Worm (Caenorhabditis elegans): ENCODE data around the gene Y69E1A.3.
A peak's percentile ranks its signal among the peaks of the same experiment; 100 is the strongest.

The Y69E1A.3 gene

DNA sequence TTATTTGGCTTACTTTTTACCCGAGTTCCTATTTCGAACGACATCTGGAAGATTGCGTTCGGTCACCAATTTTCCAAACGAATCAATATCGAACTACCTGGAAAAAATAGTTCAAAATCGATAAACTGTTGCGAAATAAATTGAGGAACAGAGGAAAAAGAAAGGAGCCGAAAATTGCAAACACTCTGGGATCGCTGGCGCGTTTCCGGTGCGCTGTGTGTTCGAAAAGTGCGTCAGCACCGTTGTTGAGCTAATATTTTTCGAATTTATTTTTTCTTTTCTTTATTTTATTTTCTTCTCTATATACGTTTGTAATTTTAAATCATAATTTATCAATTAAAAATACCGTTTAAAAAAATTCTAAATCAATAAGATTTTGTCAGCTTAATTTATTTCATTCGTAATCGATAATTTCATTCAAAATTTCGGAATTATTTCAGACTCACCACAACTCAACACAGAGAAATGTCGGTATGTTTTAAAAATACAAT is 19.0 kb upstream of the Y69E1A.3 start, which contains the start of the genes dnc-1 and lsm-7 (continued):
- TF ChIP-seq mdl-1 (tag; optimal IDR thresholded peaks at IDR 0.05) (peak in 1 of 2 experiments; percentile 2), sma-3 (GFP tag; optimal IDR thresholded peaks at IDR 0.05) (peak; percentile 30), peb-1 (tag; optimal IDR thresholded peaks at IDR 0.05) (no peak)

DNA sequence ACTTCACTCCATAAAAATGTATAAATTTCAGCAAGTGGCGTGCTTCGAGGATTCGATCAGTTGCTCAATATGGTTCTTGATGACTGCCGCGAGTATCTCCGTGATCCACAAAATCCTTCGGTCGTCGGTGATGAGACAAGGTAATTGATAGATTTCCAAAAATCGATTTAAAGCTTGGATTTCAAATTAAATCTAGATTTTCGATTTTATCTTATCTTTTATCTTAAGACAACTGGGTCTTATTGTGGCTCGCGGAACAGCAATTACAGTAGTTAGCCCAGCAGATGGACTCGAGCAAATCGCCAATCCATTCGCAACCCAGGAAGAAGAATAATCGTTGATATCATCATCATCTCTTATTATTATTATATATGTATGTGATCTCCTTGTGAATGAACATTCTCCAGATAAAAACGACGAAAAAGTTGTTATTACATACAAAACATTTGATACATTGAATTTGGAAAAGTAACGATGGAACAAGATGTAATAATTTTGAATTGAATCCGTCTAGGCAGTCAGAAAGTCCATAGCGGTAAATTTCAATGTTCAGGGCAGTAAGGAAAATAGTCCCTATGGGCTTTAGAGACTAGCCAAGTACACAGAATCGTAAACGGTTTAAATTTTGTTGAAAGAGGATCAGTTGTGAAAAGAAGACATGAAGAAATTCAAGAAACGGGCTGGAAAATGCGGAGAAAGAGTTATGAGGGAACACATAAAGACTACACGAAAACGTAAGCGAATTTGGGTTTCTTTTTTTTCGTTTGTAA is 18.1 kb upstream of the Y69E1A.3 start:
- TF ChIP-seq peb-1 (tag; optimal IDR thresholded peaks at IDR 0.05) (no peak), nhr-129 (tag; optimal IDR thresholded peaks at IDR 0.05) (peak; percentile 36), crh-2 (tag; optimal IDR thresholded peaks at IDR 0.05) (peak; percentile 28), nhr-21 (tag; optimal IDR thresholded peaks at IDR 0.05) (no peak), Y55F3AM.14 (GFP tag; optimal IDR thresholded peaks at IDR 0.05) (peak; percentile 57), gmeb-1 (tag; optimal IDR thresholded peaks at IDR 0.05) (peak; percentile 13), nhr-6 (tag; optimal IDR thresholded peaks at IDR 0.05) (peak; percentile 6), lsy-2 (tag; optimal IDR thresholded peaks at IDR 0.05) (peak in 1 of 2 experiments; percentile 42), F13H6.1 (tag; optimal IDR thresholded peaks at IDR 0.05) (no peak), snpc-4 (tag; optimal IDR thresholded peaks at IDR 0.05) (no peak), sma-9 (GFP tag; optimal IDR thresholded peaks at IDR 0.05) (peak; percentile 42), sma-9 (tag; optimal IDR thresholded peaks at IDR 0.05) (no peak), unc-39 (tag; optimal IDR thresholded peaks at IDR 0.05) (no peak), ztf-4 (tag; optimal IDR thresholded peaks at IDR 0.05) (peak; percentile 31), ama-1 (optimal IDR thresholded peaks at IDR 0.05) (peak; percentile 66), lin-11 (tag; optimal IDR thresholded peaks at IDR 0.05) (no peak)

DNA sequence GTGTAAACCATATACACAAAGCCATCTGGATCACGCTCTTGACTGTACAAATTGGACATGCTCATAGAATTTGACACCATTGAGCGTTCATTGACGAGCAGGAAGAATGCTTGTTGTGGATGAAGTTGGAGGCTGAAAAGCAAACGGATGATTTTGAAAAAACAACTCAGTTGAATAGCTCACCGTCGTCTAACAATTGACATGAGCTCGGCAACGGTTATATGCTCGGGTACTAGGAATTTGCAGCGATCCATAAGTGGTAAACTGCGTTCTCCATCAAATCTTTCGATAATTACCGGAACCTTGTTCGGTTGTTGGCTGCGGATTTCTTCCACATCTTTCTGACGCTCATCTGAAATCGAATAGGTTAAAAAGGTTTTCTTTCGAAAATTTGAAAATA is 17.3 kb upstream of the Y69E1A.3 start:
- no peak for TF ChIP-seq skn-1 (tag; optimal IDR thresholded peaks at IDR 0.05)

DNA sequence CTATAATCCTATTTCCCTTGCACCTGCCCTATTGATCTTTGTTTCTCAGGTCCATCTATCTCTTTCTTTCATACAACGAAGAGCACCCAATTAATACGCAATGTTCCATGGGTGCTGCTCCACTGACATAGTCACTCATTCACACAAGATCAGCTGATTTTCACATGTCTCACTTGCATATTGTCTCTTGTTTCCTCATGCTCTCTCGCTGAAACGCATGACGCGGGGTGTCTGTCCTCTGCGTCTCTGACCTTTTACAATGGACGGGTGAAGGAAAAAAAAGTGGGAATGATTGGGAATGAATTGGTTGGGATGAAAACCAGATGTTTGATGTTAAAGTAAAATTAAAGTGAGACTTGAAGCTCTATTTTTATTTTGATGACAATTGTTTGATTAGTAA is 16.8 kb upstream of the Y69E1A.3 start:
- peak; percentile 96 for TF ChIP-seq C34F6.9 (tag; optimal IDR thresholded peaks at IDR 0.05)
- no peak for TF ChIP-seq nhr-77 (tag; optimal IDR thresholded peaks at IDR 0.05)
- no peak for TF ChIP-seq ceh-82 (tag; optimal IDR thresholded peaks at IDR 0.05)
- peak; percentile 84 for TF ChIP-seq ama-1 (optimal IDR thresholded peaks at IDR 0.05)
- TF ChIP-seq unc-39 (tag; optimal IDR thresholded peaks at IDR 0.05), result no peak
- no peak for TF ChIP-seq dmd-4 (tag; optimal IDR thresholded peaks at IDR 0.05)
- TF ChIP-seq nhr-129 (tag; optimal IDR thresholded peaks at IDR 0.05), result peak; percentile 97
- no peak for TF ChIP-seq mbf-1 (tag; optimal IDR thresholded peaks at IDR 0.05)
- peak; percentile 77 for TF ChIP-seq lin-13 (GFP tag; optimal IDR thresholded peaks at IDR 0.05)
- TF ChIP-seq unc-62 (GFP tag; optimal IDR thresholded peaks at IDR 0.05), result no peak
- peak; percentile 90 for TF ChIP-seq ztf-4 (tag; optimal IDR thresholded peaks at IDR 0.05)
- peak; percentile 88 for TF ChIP-seq crh-2 (tag; optimal IDR thresholded peaks at IDR 0.05)
- TF ChIP-seq sem-4 (tag; optimal IDR thresholded peaks at IDR 0.05), result peak; percentile 91
- TF ChIP-seq fos-1 (tag; optimal IDR thresholded peaks at IDR 0.05), result peak; percentile 66
- TF ChIP-seq blmp-1 (tag; optimal IDR thresholded peaks at IDR 0.05; ENCODE audit: insufficient read depth), result peak; percentile 52
- peak in 1 of 2 experiments; percentile 86 for TF ChIP-seq mdl-1 (tag; optimal IDR thresholded peaks at IDR 0.05)
- no peak for TF ChIP-seq aly-2 (tag; optimal IDR thresholded peaks at IDR 0.05)
- no peak for TF ChIP-seq nhr-23 (tag; optimal IDR thresholded peaks at IDR 0.05)
- TF ChIP-seq lin-11 (tag; optimal IDR thresholded peaks at IDR 0.05), result peak; percentile 74
- TF ChIP-seq F13H6.1 (tag; optimal IDR thresholded peaks at IDR 0.05), result peak; percentile 93
- TF ChIP-seq skn-1 (tag; optimal IDR thresholded peaks at IDR 0.05), result peak; percentile 31
- peak; percentile 96 for TF ChIP-seq sma-9 (GFP tag; optimal IDR thresholded peaks at IDR 0.05)
- no peak for TF ChIP-seq sma-9 (tag; optimal IDR thresholded peaks at IDR 0.05)
- no peak for TF ChIP-seq lin-39 (tag; optimal IDR thresholded peaks at IDR 0.05)
- peak; percentile 39 to 93 for TF ChIP-seq lsy-2 (tag; optimal IDR thresholded peaks at IDR 0.05)
- peak; percentile 80 for TF ChIP-seq nhr-21 (tag; optimal IDR thresholded peaks at IDR 0.05)
- TF ChIP-seq peb-1 (tag; optimal IDR thresholded peaks at IDR 0.05), result no peak
- TF ChIP-seq R02D3.7 (tag; optimal IDR thresholded peaks at IDR 0.05), result no peak
- peak; percentile 50 for TF ChIP-seq mab-5 (tag; optimal IDR thresholded peaks at IDR 0.05)
- TF ChIP-seq unc-55 (GFP tag; optimal IDR thresholded peaks at IDR 0.05), result peak; percentile 34
- peak; percentile 78 for TF ChIP-seq egl-27 (tag; optimal IDR thresholded peaks at IDR 0.05)
- TF ChIP-seq nhr-10 (tag; optimal IDR thresholded peaks at IDR 0.05), result no peak
- TF ChIP-seq nhr-237 (tag; optimal IDR thresholded peaks at IDR 0.05), result no peak
- no peak for TF ChIP-seq ztf-11 (tag; optimal IDR thresholded peaks at IDR 0.05)
- TF ChIP-seq snpc-4 (tag; optimal IDR thresholded peaks at IDR 0.05), result peak; percentile 46
- TF ChIP-seq elt-1 (tag; optimal IDR thresholded peaks at IDR 0.05), result no peak
- TF ChIP-seq nhr-11 (tag; optimal IDR thresholded peaks at IDR 0.05), result no peak
- TF ChIP-seq ztf-1 (GFP tag; conservative IDR thresholded peaks at IDR 0.05), result no peak
- no peak for TF ChIP-seq nhr-12 (tag; optimal IDR thresholded peaks at IDR 0.05)
- no peak for TF ChIP-seq elt-3 (tag; optimal IDR thresholded peaks at IDR 0.05)
- TF ChIP-seq zag-1 (tag; optimal IDR thresholded peaks at IDR 0.05), result peak; percentile 60
- TF ChIP-seq gmeb-1 (tag; optimal IDR thresholded peaks at IDR 0.05), result peak; percentile 64
